Fruit fly (Drosophila melanogaster): ENCODE results near the gene Mdh1.

Mdh1 gene

DNA sequence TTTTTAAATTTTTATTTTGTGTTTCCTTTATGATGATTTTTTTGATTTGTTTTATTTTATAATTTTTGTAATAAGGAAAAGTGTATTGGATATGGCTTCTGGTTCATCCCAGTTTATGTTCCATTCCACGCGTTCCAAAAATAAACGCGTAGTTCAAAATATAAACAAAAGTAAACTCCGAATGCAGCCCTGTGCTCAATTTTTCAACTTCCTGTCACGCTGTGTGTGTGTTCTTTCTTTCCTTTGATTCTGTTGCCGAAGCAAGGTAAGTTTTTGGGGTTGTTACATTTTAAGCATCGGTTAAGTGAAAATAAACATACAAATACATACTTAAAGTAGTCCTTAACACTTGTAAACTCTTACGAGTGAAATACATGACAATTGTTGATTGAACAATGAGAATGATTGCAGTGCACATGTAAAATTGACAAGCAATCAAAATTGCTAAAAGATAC is 12.0 kb upstream of the Mdh1 start, which contains the start of the genes Ip259 and RpS27A (continued):
- TF ChIP-seq achi (GFP tag; optimal IDR thresholded peaks at IDR 0.05) (no peak), CG1621 (tag; optimal IDR thresholded peaks at IDR 0.05) (no peak), CG4318 (GFP tag; optimal IDR thresholded peaks at IDR 0.05) (no peak), CG6792 (GFP tag; optimal IDR thresholded peaks at IDR 0.05) (peak; percentile 59), eg (GFP tag; IDR thresholded peaks at IDR 0.05) (no peak), CG11762 (GFP tag; optimal IDR thresholded peaks at IDR 0.05; ENCODE audit: insufficient read depth) (peak; percentile 27), CG7368 (GFP tag; optimal IDR thresholded peaks at IDR 0.05) (no peak), CG34406 (GFP tag; optimal IDR thresholded peaks at IDR 0.05) (peak; percentile 67), Eip75B (GFP tag; optimal IDR thresholded peaks at IDR 0.05) (no peak), fkh (GFP tag; optimal IDR thresholded peaks at IDR 0.05) (peak; percentile 59), Ets21C (GFP tag; optimal IDR thresholded peaks at IDR 0.05) (peak; percentile 6), CG8632 (GFP tag; optimal IDR thresholded peaks at IDR 0.05) (peak; percentile 32), svp (GFP tag) (no peak), CG9139 (GFP tag; optimal IDR thresholded peaks at IDR 0.05) (peak; percentile 61), CG11902 (GFP tag; optimal IDR thresholded peaks at IDR 0.05) (peak; percentile 38), acj6 (GFP tag; optimal IDR thresholded peaks at IDR 0.05) (peak; percentile 70)

DNA sequence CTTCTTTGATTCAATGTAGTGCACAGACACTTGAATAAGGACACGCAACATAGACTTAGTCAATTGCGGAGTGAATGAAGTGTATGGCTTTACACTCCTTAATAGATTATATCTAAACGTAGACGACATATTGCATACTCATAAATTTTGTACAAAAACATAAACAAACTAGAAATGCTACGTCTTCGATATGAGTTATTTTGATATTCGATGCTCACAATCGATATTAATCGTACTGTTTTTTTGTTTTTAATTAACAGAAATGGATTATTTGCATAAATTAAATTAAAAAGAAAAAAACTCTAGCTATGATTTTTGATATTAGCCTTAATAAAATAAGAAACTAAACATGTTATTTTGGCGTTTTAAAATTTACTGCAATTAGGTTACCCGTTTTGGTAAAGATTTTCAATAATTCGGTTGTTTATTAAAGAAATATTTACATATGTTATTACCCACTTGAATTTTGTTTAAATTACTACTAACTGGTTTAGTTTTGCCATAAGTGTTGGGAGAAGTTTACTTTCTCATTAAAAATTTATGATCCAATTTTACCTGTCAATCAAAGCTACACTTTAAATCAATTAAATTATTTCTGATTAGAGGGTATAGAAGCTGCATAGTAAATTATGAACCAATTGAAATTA is 9.0 kb upstream of the Mdh1 start, which contains the start of the genes CG17768, LSm-4 and Ir31a:
Gene CG17768 (minus strand): TSS at position 196 of the 647 bp plus-strand sequence.
Gene LSm-4 (minus strand): TSS at position 196 of the 647 bp plus-strand sequence.
Gene Ir31a (plus strand): TSS at position 558 of the 647 bp plus-strand sequence.
- TF ChIP-seq fkh (GFP tag; optimal IDR thresholded peaks at IDR 0.05) (peak; percentile 33), CG3032 (tag; optimal IDR thresholded peaks at IDR 0.05) (no peak), cyc (GFP tag; optimal IDR thresholded peaks at IDR 0.05) (no peak), Eip78C (GFP tag) (peak; percentile 23)

DNA sequence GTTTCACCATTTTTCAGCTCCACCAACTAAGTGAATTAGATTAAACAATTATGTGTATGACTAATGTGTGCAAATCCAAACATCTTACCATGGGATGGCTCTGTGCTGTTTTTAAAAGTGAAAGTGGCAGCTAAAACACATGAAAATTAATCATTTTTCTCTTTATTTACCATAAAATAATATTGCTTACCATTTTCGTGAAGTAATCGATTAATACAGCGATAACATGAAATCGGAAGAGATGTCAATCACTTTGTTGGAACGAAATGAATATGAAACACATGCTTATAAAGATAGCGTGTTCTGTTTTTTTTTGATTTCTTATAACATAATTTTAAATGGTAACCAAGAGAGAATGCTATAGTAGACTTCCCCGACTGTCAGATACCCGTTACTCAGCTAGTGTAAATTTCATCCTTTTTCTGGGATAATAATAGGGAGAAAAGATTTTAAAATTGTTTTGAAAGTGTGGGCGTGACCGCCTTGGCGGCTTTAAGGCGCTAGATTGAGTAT is 7.7 kb upstream of the Mdh1 start:
- peak; percentile 50 for TF ChIP-seq Eip78C (GFP tag)
- no peak for TF ChIP-seq Met (GFP tag; optimal IDR thresholded peaks at IDR 0.05)
- TF ChIP-seq fkh (GFP tag; optimal IDR thresholded peaks at IDR 0.05), result peak; percentile 9
- peak; percentile 78 for TF ChIP-seq CG10669 (GFP tag; optimal IDR thresholded peaks at IDR 0.05)

DNA sequence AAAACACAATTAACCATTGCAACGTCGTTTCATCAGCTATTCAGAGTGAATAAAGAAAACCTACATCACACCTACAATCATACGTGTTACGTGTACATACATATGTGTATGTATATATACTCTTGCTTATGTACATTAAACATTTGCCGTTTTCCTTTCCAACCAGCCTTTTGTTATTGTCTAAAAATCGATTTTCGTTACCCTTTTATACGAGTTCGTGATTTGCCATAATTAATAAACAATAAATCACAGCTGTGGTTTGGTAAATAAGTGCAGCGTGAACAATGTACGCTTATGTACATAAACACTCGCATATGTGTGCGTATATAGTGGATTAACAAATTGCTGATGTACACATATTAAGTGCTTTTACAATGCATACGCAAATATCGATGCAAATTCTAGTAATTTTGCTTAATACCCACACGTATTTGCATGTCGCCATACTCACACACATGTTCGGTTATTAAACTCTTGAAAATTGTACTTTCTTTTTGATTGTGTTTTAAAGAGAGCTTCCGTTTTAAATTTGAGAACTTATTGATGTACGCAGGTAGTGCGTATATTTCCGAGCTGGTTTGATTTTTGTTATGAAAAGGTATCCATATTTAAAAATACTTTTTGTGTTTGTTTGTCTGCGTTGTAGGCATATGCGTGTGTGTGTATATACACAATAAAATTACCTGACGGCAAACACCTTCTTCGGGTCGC is 900 bp upstream of the Mdh1 start:
- TF ChIP-seq CG16779 (tag; optimal IDR thresholded peaks at IDR 0.05), result no peak
- TF ChIP-seq Eip78C (GFP tag), result peak; percentile 46
- TF ChIP-seq Gug (GFP tag; IDR thresholded peaks at IDR 0.05), result no peak
- TF ChIP-seq CG11294 (GFP tag; IDR thresholded peaks at IDR 0.05), result no peak
- no peak for TF ChIP-seq net (GFP tag; optimal IDR thresholded peaks at IDR 0.05)
- TF ChIP-seq Ets21C (GFP tag; optimal IDR thresholded peaks at IDR 0.05), result no peak
- TF ChIP-seq CG8119 (GFP tag; IDR thresholded peaks at IDR 0.05), result no peak
- no peak for TF ChIP-seq dsx (GFP tag; optimal IDR thresholded peaks at IDR 0.05; ENCODE audit: poor library complexity, severe bottlenecking)
- TF ChIP-seq Eip75B (GFP tag; optimal IDR thresholded peaks at IDR 0.05), result no peak
- no peak for TF ChIP-seq CG10669 (GFP tag; optimal IDR thresholded peaks at IDR 0.05)
- TF ChIP-seq ss (GFP tag; optimal IDR thresholded peaks at IDR 0.05), result peak in 1 of 2 experiments; percentile 72
- no peak for TF ChIP-seq CG1621 (tag; optimal IDR thresholded peaks at IDR 0.05)
- TF ChIP-seq Lpt (GFP tag; optimal IDR thresholded peaks at IDR 0.05), result no peak
- no peak for TF ChIP-seq CG3919 (GFP tag; optimal IDR thresholded peaks at IDR 0.05)
- TF ChIP-seq esn (GFP tag; optimal IDR thresholded peaks at IDR 0.05), result peak; percentile 14
- TF ChIP-seq CG31627 (GFP tag; optimal IDR thresholded peaks at IDR 0.05), result no peak
- peak; percentile 50 for TF ChIP-seq vri (GFP tag; optimal IDR thresholded peaks at IDR 0.05)
- TF ChIP-seq Smox (GFP tag; optimal IDR thresholded peaks at IDR 0.05), result no peak
- no peak for TF ChIP-seq salr (GFP tag; optimal IDR thresholded peaks at IDR 0.05)
- no peak for TF ChIP-seq lz (GFP tag; optimal IDR thresholded peaks at IDR 0.05)
- no peak for TF ChIP-seq spab (GFP tag; optimal IDR thresholded peaks at IDR 0.05)
- no peak for TF ChIP-seq achi (GFP tag; optimal IDR thresholded peaks at IDR 0.05)
- no peak for TF ChIP-seq CG34406 (GFP tag; optimal IDR thresholded peaks at IDR 0.05)
- no peak for TF ChIP-seq Sox102F (GFP tag; optimal IDR thresholded peaks at IDR 0.05)
- peak; percentile 28 for TF ChIP-seq topi (GFP tag; optimal IDR thresholded peaks at IDR 0.05)
- TF ChIP-seq CG6854 (GFP tag; optimal IDR thresholded peaks at IDR 0.05), result no peak
- TF ChIP-seq Sox14 (GFP tag; optimal IDR thresholded peaks at IDR 0.05), result no peak
- TF ChIP-seq fkh (GFP tag; optimal IDR thresholded peaks at IDR 0.05), result peak; percentile 83
- no peak for TF ChIP-seq CG6163 (GFP tag; IDR thresholded peaks at IDR 0.05)
